Worm (Caenorhabditis elegans) whole organism, L4/young adult: ENCODE results near the gene egas-2.

ENCODE experiments used
- W03F9.2 ChIP-seq: fragments of 150-350 bp; optimal IDR thresholded peaks from 2 replicates; lab custom pipeline; 2014; ENCODE audit warnings: missing biosample characterization, missing genetic modification characterization
- him-1 ChIP-seq: sonication (generic microtip); optimal IDR thresholded peaks from 2 replicates; lab custom pipeline; 2016; ENCODE audit warnings: missing genotype, missing genetic modification reagents, missing genetic modification characterization, missing compliant biosample characterization

DNA sequence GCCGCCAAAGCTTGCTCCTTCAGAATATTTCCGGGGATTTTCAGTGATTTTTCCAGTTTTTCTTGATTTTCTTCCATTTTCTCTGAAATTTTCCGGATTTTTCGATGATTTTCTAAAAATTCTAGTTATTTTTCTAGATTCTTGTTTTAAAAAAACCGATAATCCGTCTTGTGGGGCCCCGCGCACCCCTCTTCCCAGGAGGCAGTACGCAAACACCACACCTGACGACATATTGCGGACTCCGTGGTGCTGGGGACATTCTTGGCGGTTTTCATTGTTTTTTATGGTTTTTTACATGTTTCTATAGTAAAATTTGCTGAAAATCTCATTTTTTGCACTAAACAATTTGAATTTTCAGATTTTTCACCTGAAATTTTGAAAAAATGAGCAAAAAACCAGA, 39.5 kb downstream of the egas-2 start, which contains the start of the genes ubc-19 and Y69H2.7:
- TF ChIP-seq W03F9.2 (tag; lab: Kevin White, UChicago) (no peak), him-1 (tag; lab: Kevin White, UChicago) (no peak)
